Worm (Caenorhabditis elegans) whole organism, early embryonic: Measurements from ENCODE around the gene letm-1.

Experiments used
- B0310.2 ChIP-seq: sonication (generic microtip); optimal IDR thresholded peaks from 2 replicates; lab custom pipeline; 2016; ENCODE audit warnings: mild to moderate bottlenecking, missing genetic modification characterization, missing compliant biosample characterization
- aly-1 ChIP-seq: sonication (generic microtip); optimal IDR thresholded peaks from 2 replicates; lab custom pipeline; 2016; ENCODE audit warnings: missing genetic modification characterization, missing compliant biosample characterization
- ama-1 ChIP-seq: fragments of 150-350 bp; optimal IDR thresholded peaks from 2 replicates; lab custom pipeline; 2014
- ceh-36 ChIP-seq: sonication (generic microtip); optimal IDR thresholded peaks from 2 replicates; lab custom pipeline; 2016; ENCODE audit warnings: missing genetic modification characterization, inconsistent platforms, missing compliant biosample characterization
- ets-7 ChIP-seq: sonication (generic microtip); optimal IDR thresholded peaks from 2 replicates; lab custom pipeline; 2016; ENCODE audit warnings: missing genotype, missing genetic modification characterization, missing compliant biosample characterization
- hmbx-1 ChIP-seq: sonication (generic microtip); optimal IDR thresholded peaks from 2 replicates; lab custom pipeline; 2016; ENCODE audit warnings: mild to moderate bottlenecking, missing genetic modification characterization, missing compliant biosample characterization
- pes-1 ChIP-seq: fragments of 200-800 bp; sonication (Bioruptor generic); IDR thresholded peaks from 2 replicates; pipeline ENCODE4 v1.3.6; 2022; ENCODE audit warnings: missing genetic modification reagents, missing genetic modification characterization, missing compliant biosample characterization
- scrt-1 ChIP-seq: fragments of 200-800 bp; sonication (Bioruptor generic); IDR thresholded peaks from 2 replicates; pipeline ENCODE4 v1.3.6; 2022; ENCODE audit warnings: missing genetic modification characterization, missing compliant biosample characterization
- sea-1 ChIP-seq: fragments of 200-800 bp; sonication (Bioruptor generic); conservative IDR thresholded peaks from 2 replicates; pipeline ENCODE4 v1.3.6; 2022; ENCODE audit warnings: missing genetic modification characterization, missing compliant biosample characterization
- tbx-11 ChIP-seq: fragments of 200-800 bp; sonication (Bioruptor generic); IDR thresholded peaks from 2 replicates; pipeline ENCODE4 v1.3.6; 2022; ENCODE audit warnings: missing genetic modification characterization, missing compliant biosample characterization
- tbx-37 ChIP-seq: fragments of 200-800 bp; sonication (Bioruptor generic); conservative IDR thresholded peaks from 2 replicates; pipeline ENCODE4 v1.3.6; 2022; ENCODE audit warnings: missing genetic modification reagents, missing genetic modification characterization, missing compliant biosample characterization
- tra-4 ChIP-seq: sonication (generic microtip); optimal IDR thresholded peaks from 2 replicates; lab custom pipeline; 2017; ENCODE audit warnings: missing genetic modification characterization, missing compliant biosample characterization

- TF ChIP-seq tra-4 (tag; lab: Kevin White, UChicago) (no peak), ama-1 (lab: Kevin White, UChicago) (no peak), aly-1 (tag; lab: Kevin White, UChicago) (no peak), scrt-1 (GFP tag; lab: Robert Waterston, UW) (no peak), tbx-11 (GFP tag; lab: Robert Waterston, UW) (no peak), pes-1 (GFP tag; lab: Robert Waterston, UW) (no peak), B0310.2 (tag; lab: Kevin White, UChicago) (no peak), sea-1 (GFP tag; lab: Robert Waterston, UW) (no peak), tbx-37 (no peak), ceh-36 (tag; lab: Kevin White, UChicago) (no peak), ets-7 (no peak), hmbx-1 (tag; lab: Kevin White, UChicago) (no peak)
Observed at ce11 chrV:13671911-13672639, 11.0 kb downstream of the letm-1 start, which contains the start of the genes mip-2 and F58G11.4.
